Worm (Caenorhabditis elegans) whole organism, L4/young adult: ENCODE results near the gene acr-14.

Source experiments
- W03F9.2 ChIP-seq: fragments of 150-350 bp; optimal IDR thresholded peaks from 2 replicates; lab custom pipeline; 2014; ENCODE audit warnings: missing biosample characterization, missing genetic modification characterization
- dao-5 ChIP-seq: sonication (generic microtip); optimal IDR thresholded peaks from 2 replicates; lab custom pipeline; 2016; ENCODE audit warnings: missing genotype, missing genetic modification characterization, moderate library complexity, missing compliant biosample characterization

ce11 chrII:8162120-8162648 lies 14.8 kb downstream of the acr-14 start, which contains the start of the genes emb-27 and rrf-3:
- TF ChIP-seq dao-5 (no peak), W03F9.2 (tag; lab: Kevin White, UChicago) (no peak)
